Fruit fly (Drosophila melanogaster) whole organism, embryonic: ENCODE measurements around the gene CG31988.

ENCODE experiments used
- CG10209 ChIP-seq: fragments of 200-800 bp; sonication (Bioruptor generic); optimal IDR thresholded peaks from 3 replicates; lab custom pipeline; 2017; ENCODE audit warnings: missing biosample characterization, mild to moderate bottlenecking, missing genetic modification characterization, missing genetic modification reagents
- CG10654 ChIP-seq: fragments of 200-800 bp; sonication (Bioruptor generic); optimal IDR thresholded peaks from 2 replicates; lab custom pipeline; 2016; ENCODE audit warnings: missing biosample characterization, missing genetic modification characterization
- CG13424 ChIP-seq: fragments of 200-800 bp; sonication (Bioruptor generic); optimal IDR thresholded peaks from 2 replicates; lab custom pipeline; 2019; ENCODE audit warnings: missing biosample characterization, mild to moderate bottlenecking, missing genetic modification characterization, moderate library complexity
- CG15479 ChIP-seq: fragments of 200-800 bp; sonication (Bioruptor generic); optimal IDR thresholded peaks from 3 replicates; lab custom pipeline; 2019; ENCODE audit warnings: missing biosample characterization, mild to moderate bottlenecking, missing genetic modification characterization, moderate library complexity
- CG1603 ChIP-seq: fragments of 200-800 bp; sonication (Bioruptor generic); optimal IDR thresholded peaks from 2 replicates; lab custom pipeline; 2019; ENCODE audit warnings: missing biosample characterization, mild to moderate bottlenecking, missing genetic modification characterization, moderate library complexity
- CG17186 ChIP-seq: fragments of 200-800 bp; sonication (Bioruptor generic); optimal IDR thresholded peaks from 3 replicates; lab custom pipeline; 2017; ENCODE audit warnings: missing biosample characterization, missing genetic modification reagents, missing genetic modification characterization
- CG18262 ChIP-seq: fragments of 200-800 bp; optimal IDR thresholded peaks from 3 replicates; lab custom pipeline; 2019; ENCODE audit warnings: missing biosample characterization, mild to moderate bottlenecking, missing genetic modification characterization, moderate library complexity
- CG18599 ChIP-seq: fragments of 200-800 bp; sonication (Bioruptor generic); optimal IDR thresholded peaks from 3 replicates; lab custom pipeline; 2017; ENCODE audit warnings: missing biosample characterization, missing genetic modification characterization, mild to moderate bottlenecking, moderate library complexity, missing genetic modification reagents
- CG2678 ChIP-seq: fragments of 200-800 bp; sonication (Bioruptor generic); optimal IDR thresholded peaks from 3 replicates; lab custom pipeline; 2019; ENCODE audit warnings: missing biosample characterization, mild to moderate bottlenecking, missing genetic modification characterization, moderate library complexity
- CG3281 ChIP-seq: fragments of 200-800 bp; sonication (Bioruptor generic); optimal IDR thresholded peaks from 3 replicates; lab custom pipeline; 2017; ENCODE audit warnings: missing biosample characterization, mild to moderate bottlenecking, missing genetic modification characterization
- CG3726 ChIP-seq: fragments of 200-800 bp; sonication (Bioruptor generic); IDR thresholded peaks from 3 replicates; pipeline ENCODE4, ENCODE4 v1.3.6; 2022; ENCODE audit warnings: missing biosample characterization, missing genetic modification characterization
- CG7372 ChIP-seq: fragments of 200-800 bp; sonication (Bioruptor generic); IDR thresholded peaks from 2 replicates; pipeline ENCODE4 v1.3.6; 2022; ENCODE audit warnings: missing biosample characterization, missing genetic modification characterization
- CG7556 ChIP-seq: fragments of 200-800 bp; sonication (Bioruptor generic); optimal IDR thresholded peaks from 2 replicates; lab custom pipeline; 2017; ENCODE audit warnings: missing biosample characterization, mild to moderate bottlenecking, missing genetic modification characterization
- CG7839 ChIP-seq: fragments of 200-800 bp; sonication (Bioruptor generic); optimal IDR thresholded peaks from 3 replicates; lab custom pipeline; 2018; ENCODE audit warnings: missing biosample characterization, mild to moderate bottlenecking, missing genetic modification characterization, moderate library complexity
- CG8924 ChIP-seq: fragments of 200-800 bp; optimal IDR thresholded peaks from 3 replicates; lab custom pipeline; 2019; ENCODE audit warnings: missing biosample characterization, mild to moderate bottlenecking, missing genetic modification characterization, moderate library complexity
- CG9609 ChIP-seq: fragments of 200-800 bp; sonication (Bioruptor generic); optimal IDR thresholded peaks from 3 replicates; lab custom pipeline; 2016; ENCODE audit warnings: missing biosample characterization, missing genetic modification characterization
- D19A ChIP-seq: fragments of 200-800 bp; optimal IDR thresholded peaks from 3 replicates; lab custom pipeline; 2019; ENCODE audit warnings: missing biosample characterization, mild to moderate bottlenecking, missing genetic modification characterization, moderate library complexity
- Dek ChIP-seq: fragments of 200-800 bp; sonication (Bioruptor generic); optimal IDR thresholded peaks from 3 replicates; lab custom pipeline; 2019; ENCODE audit warnings: missing biosample characterization, mild to moderate bottlenecking, missing genetic modification characterization, moderate library complexity
- Dip3 ChIP-seq: fragments of 200-800 bp; sonication (Bioruptor generic); optimal IDR thresholded peaks from 3 replicates; lab custom pipeline; 2016; ENCODE audit warnings: missing biosample characterization, missing genetic modification characterization
- Dll ChIP-seq: fragments of 200-800 bp; sonication (Bioruptor generic); IDR thresholded peaks from 4 replicates; pipeline ENCODE4 v1.3.6; 2022; ENCODE audit warnings: missing biosample characterization, missing genetic modification characterization; ENCODE audit not compliant: partially characterized antibody
- E2f2 ChIP-seq: fragments of 200-800 bp; sonication (Bioruptor generic); IDR thresholded peaks from 2 replicates; pipeline ENCODE4 v1.3.6; 2022; ENCODE audit warnings: missing biosample characterization, missing genetic modification characterization
- Fer3 ChIP-seq: fragments of 200-800 bp; sonication (Bioruptor generic); optimal IDR thresholded peaks from 2 replicates; lab custom pipeline; 2018; ENCODE audit warnings: missing biosample characterization, mild to moderate bottlenecking, missing genetic modification characterization, moderate library complexity
- HmgD ChIP-seq: fragments of 200-800 bp; sonication (Bioruptor generic); optimal IDR thresholded peaks from 3 replicates; lab custom pipeline; 2016; ENCODE audit warnings: missing biosample characterization, missing genetic modification characterization
- Jarid2 ChIP-seq: fragments of 200-800 bp; sonication (Bioruptor generic); optimal IDR thresholded peaks from 3 replicates; lab custom pipeline; 2017; ENCODE audit warnings: mild to moderate bottlenecking, missing biosample characterization, missing genetic modification reagents, missing genetic modification characterization
- Meics ChIP-seq: fragments of 200-800 bp; sonication (Bioruptor generic); optimal IDR thresholded peaks from 2 replicates; lab custom pipeline; 2017; ENCODE audit warnings: missing biosample characterization, mild to moderate bottlenecking, missing genetic modification characterization
- Pdp1 ChIP-seq, 2 experiments: fragments of 200-800 bp; sonication (Bioruptor generic); optimal IDR thresholded peaks; 3 replicates each; lab custom pipeline; 2016; ENCODE audit warnings: missing biosample characterization in 2 of 2, missing genetic modification characterization in 2 of 2, mild to moderate bottlenecking in 1 of 2, moderate library complexity in 1 of 2
- Trl ChIP-seq, 3 experiments: fragments of >200 bp in 2 of 3; fragments of 200-800 bp in 1 of 3; sonication (Bioruptor generic) in 1 of 3; optimal IDR thresholded peaks; 2 replicates in 1 of 3; 3 replicates in 2 of 3; lab custom pipeline; 2016 to 2017; ENCODE audit warnings: missing biosample characterization in 1 of 3, missing genetic modification characterization in 1 of 3
- Usf ChIP-seq: fragments of 200-800 bp; sonication (Bioruptor generic); optimal IDR thresholded peaks from 2 replicates; lab custom pipeline; 2017; ENCODE audit warnings: missing genotype, missing biosample characterization, missing genetic modification characterization
- Xrp1 ChIP-seq: fragments of 200-800 bp; sonication (Bioruptor generic); IDR thresholded peaks from 2 replicates; pipeline ENCODE4 v1.3.6; 2022; ENCODE audit warnings: missing biosample characterization, missing genetic modification characterization
- caup ChIP-seq: fragments of 200-800 bp; sonication (Bioruptor generic); optimal IDR thresholded peaks from 3 replicates; lab custom pipeline; 2017; ENCODE audit warnings: missing biosample characterization, mild to moderate bottlenecking, missing genetic modification characterization, moderate library complexity; ENCODE audit not compliant: severe bottlenecking
- danr ChIP-seq: fragments of 200-800 bp; sonication (Bioruptor generic); IDR thresholded peaks from 2 replicates; pipeline ENCODE4 v1.3.6; 2022; ENCODE audit warnings: missing biosample characterization, missing genetic modification characterization
- dpn ChIP-seq, 2 experiments: fragments of 200-800 bp; sonication (Bioruptor generic); optimal IDR thresholded peaks; 3 replicates each; lab custom pipeline; 2016; ENCODE audit warnings: missing biosample characterization in 2 of 2, missing genetic modification characterization in 2 of 2
- esg ChIP-seq: fragments of 200-800 bp; sonication (Bioruptor generic); conservative IDR thresholded peaks from 2 replicates; pipeline ENCODE4 v1.3.6; 2022; ENCODE audit warnings: missing biosample characterization, missing genetic modification characterization
- eve ChIP-seq, 2 experiments: fragments of >200 bp; optimal IDR thresholded peaks; 2 replicates each; lab custom pipeline; 2017; ENCODE audit warnings: missing biosample characterization in 2 of 2, missing genetic modification characterization in 2 of 2
- ewg ChIP-seq: fragments of 200-800 bp; sonication (Bioruptor generic); optimal IDR thresholded peaks from 3 replicates; lab custom pipeline; 2017; ENCODE audit warnings: mild to moderate bottlenecking, missing biosample characterization, missing genetic modification reagents, missing genetic modification characterization
- gem ChIP-seq: fragments of 200-800 bp; sonication (Bioruptor generic); optimal IDR thresholded peaks from 2 replicates; lab custom pipeline; 2019; ENCODE audit warnings: missing biosample characterization, mild to moderate bottlenecking, missing genetic modification characterization, moderate library complexity
- grau ChIP-seq: fragments of 200-800 bp; optimal IDR thresholded peaks from 3 replicates; lab custom pipeline; 2019; ENCODE audit warnings: missing biosample characterization, mild to moderate bottlenecking, missing genetic modification characterization, moderate library complexity
- lab ChIP-seq: fragments of 200-800 bp; sonication (Bioruptor generic); optimal IDR thresholded peaks from 3 replicates; lab custom pipeline; 2017; ENCODE audit warnings: missing biosample characterization, missing genetic modification characterization, mild to moderate bottlenecking, moderate library complexity, missing genetic modification reagents
- lilli ChIP-seq: fragments of 200-800 bp; sonication (Bioruptor generic); optimal IDR thresholded peaks from 3 replicates; lab custom pipeline; 2016; ENCODE audit warnings: missing biosample characterization, missing genetic modification characterization
- nerfin-2 ChIP-seq: fragments of 200-800 bp; sonication (Bioruptor generic); IDR thresholded peaks from 2 replicates; pipeline ENCODE4 v1.3.6; 2022; ENCODE audit warnings: missing biosample characterization, missing genetic modification characterization; ENCODE audit not compliant: partially characterized antibody
- odd ChIP-seq: fragments of 200-800 bp; sonication (Bioruptor generic); optimal IDR thresholded peaks from 2 replicates; lab custom pipeline; 2017; ENCODE audit warnings: missing biosample characterization, mild to moderate bottlenecking, missing genetic modification characterization
- phol ChIP-seq: fragments of 200-800 bp; sonication (Bioruptor generic); optimal IDR thresholded peaks from 3 replicates; lab custom pipeline; 2018; ENCODE audit warnings: missing biosample characterization, mild to moderate bottlenecking, missing genetic modification characterization, moderate library complexity
- prd ChIP-seq, 3 experiments: fragments of >200 bp in 2 of 3; fragments of 200-800 bp in 1 of 3; sonication (Bioruptor generic) in 1 of 3; optimal IDR thresholded peaks in 2 of 3; IDR thresholded peaks in 1 of 3; 2 replicates in 2 of 3; 3 replicates in 1 of 3; pipeline versions ENCODE4 v1.3.6 to Lab custom; 2017 to 2022; ENCODE audit warnings: missing biosample characterization in 1 of 3, missing genetic modification characterization in 1 of 3
- row ChIP-seq: fragments of 200-800 bp; sonication (Bioruptor generic); IDR thresholded peaks from 3 replicates; pipeline ENCODE4 v1.3.6; 2022; ENCODE audit warnings: missing biosample characterization, missing genetic modification characterization
- slbo ChIP-seq: fragments of 200-800 bp; sonication (Bioruptor generic); IDR thresholded peaks from 2 replicates; pipeline ENCODE4 v1.3.6; 2022; ENCODE audit warnings: missing biosample characterization, missing genetic modification characterization
- unpg ChIP-seq: fragments of 200-800 bp; sonication (Bioruptor generic); optimal IDR thresholded peaks from 3 replicates; lab custom pipeline; 2018; ENCODE audit warnings: missing biosample characterization, mild to moderate bottlenecking, missing genetic modification characterization, moderate library complexity
- zf30C ChIP-seq: fragments of 200-800 bp; sonication (Bioruptor generic); optimal IDR thresholded peaks from 3 replicates; lab custom pipeline; 2018; ENCODE audit warnings: missing biosample characterization, mild to moderate bottlenecking, missing genetic modification characterization

The CG31988 gene

dm6 chr2L:21196511-21196910 is 6.1 kb downstream of the CG31988 start (continued):
- no peak for TF ChIP-seq prd (optimal IDR thresholded peaks at IDR 0.05; lab: Kevin White, UChicago)
- TF ChIP-seq prd (GFP tag; IDR thresholded peaks at IDR 0.05; lab: Robert Waterston, UW): no peak; the same call in 2 of the 3 replicates
- no peak for TF ChIP-seq Jarid2 (GFP tag; lab: Kevin White, UChicago)
- TF ChIP-seq dpn (GFP tag; optimal IDR thresholded peaks at IDR 0.05; lab: Kevin White, UChicago): peak in 1 of 2 experiments; percentile 2
- peak; percentile 11 for TF ChIP-seq CG7556
- no peak for TF ChIP-seq danr
- TF ChIP-seq Usf (GFP tag; lab: Kevin White, UChicago): peak; percentile 10
- TF ChIP-seq CG8924 (tag; lab: Kevin White, UChicago): peak; percentile 6
- no peak for TF ChIP-seq caup
- peak; percentile 1 for TF ChIP-seq unpg (GFP tag; lab: Kevin White, UChicago)
- TF ChIP-seq D19A (tag; lab: Kevin White, UChicago): peak; percentile 9
- TF ChIP-seq lilli: peak; percentile 1
- peak in 1 of 2 experiments; percentile 7 for TF ChIP-seq Pdp1 (GFP tag; optimal IDR thresholded peaks at IDR 0.05; lab: Kevin White, UChicago)
- TF ChIP-seq gem (tag; lab: Kevin White, UChicago): peak; percentile 48
- TF ChIP-seq phol: peak; percentile 22
- TF ChIP-seq CG2678 (tag; lab: Kevin White, UChicago): peak; percentile 56
- TF ChIP-seq eve (GFP tag; optimal IDR thresholded peaks at IDR 0.05; lab: Kevin White, UChicago): peak in 1 of 2 experiments; percentile 52
- peak; percentile 35 for TF ChIP-seq grau (tag; lab: Kevin White, UChicago)
- 0 out of 2 replicates have a peak, but pooled peaks have one; percentile 9 for TF ChIP-seq E2f2 (GFP tag; lab: Robert Waterston, UW)
- peak; percentile 26 for TF ChIP-seq CG18262 (tag; lab: Kevin White, UChicago)
- peak; percentile 13 for TF ChIP-seq CG1603 (tag; lab: Kevin White, UChicago)
- peak; percentile 4 for TF ChIP-seq CG9609 (GFP tag; lab: Kevin White, UChicago)
- peak; percentile 46 for TF ChIP-seq CG10209 (GFP tag; lab: Kevin White, UChicago)
- TF ChIP-seq Xrp1: no peak
- peak; percentile 10 for TF ChIP-seq lab
- TF ChIP-seq zf30C: peak; percentile 30
- peak; percentile 45 for TF ChIP-seq CG18599 (GFP tag; lab: Kevin White, UChicago)
- no peak for TF ChIP-seq HmgD (GFP tag; lab: Kevin White, UChicago)
- no peak for TF ChIP-seq odd (GFP tag; lab: Kevin White, UChicago)
- peak; percentile 20 for TF ChIP-seq Fer3 (tag; lab: Kevin White, UChicago)
- TF ChIP-seq row (GFP tag; lab: Robert Waterston, UW): peak; percentile 60
- TF ChIP-seq CG13424: peak; percentile 15
- TF ChIP-seq, all 482 proteins: peak for 60

- TF ChIP-seq CG2678 (tag; lab: Kevin White, UChicago): peak; percentile 49
- no peak for TF ChIP-seq nerfin-2 (GFP tag; lab: Robert Waterston, UW)
- TF ChIP-seq Fer3 (tag; lab: Kevin White, UChicago): peak; percentile 40
- no peak for TF ChIP-seq CG15479 (GFP tag; lab: Kevin White, UChicago)
- TF ChIP-seq Dip3 (GFP tag; lab: Kevin White, UChicago): no peak
- peak; percentile 16 for TF ChIP-seq CG7839 (tag; lab: Kevin White, UChicago)
- peak; percentile 31 for TF ChIP-seq CG3281 (GFP tag; lab: Kevin White, UChicago)
- 0 out of 2 replicates have a peak, but pooled peaks have one; percentile 18 for TF ChIP-seq CG7372 (GFP tag; lab: Robert Waterston, UW)
- no peak for TF ChIP-seq Dek (tag; lab: Kevin White, UChicago)
- no peak for TF ChIP-seq esg (GFP tag; lab: Robert Waterston, UW)
- no peak for TF ChIP-seq phol
- TF ChIP-seq grau (tag; lab: Kevin White, UChicago): peak; percentile 31
- TF ChIP-seq gem (tag; lab: Kevin White, UChicago): peak; percentile 29
- peak; percentile 43; the same call in 1 of the 2 replicates for TF ChIP-seq slbo
- peak; percentile 36 for TF ChIP-seq Meics (GFP tag; lab: Kevin White, UChicago)
- TF ChIP-seq D19A (tag; lab: Kevin White, UChicago): peak; percentile 55
- TF ChIP-seq CG3726: no peak
- TF ChIP-seq CG10654: no peak
- TF ChIP-seq dpn (GFP tag; optimal IDR thresholded peaks at IDR 0.05; lab: Kevin White, UChicago): no peak
- TF ChIP-seq ewg (GFP tag; lab: Kevin White, UChicago): no peak
- no peak for TF ChIP-seq Trl (optimal IDR thresholded peaks at IDR 0.05; lab: Kevin White, UChicago)
- no peak for TF ChIP-seq Trl (GFP tag; optimal IDR thresholded peaks at IDR 0.05; lab: Kevin White, UChicago)
- no peak for TF ChIP-seq Dll
- TF ChIP-seq CG17186 (GFP tag; lab: Kevin White, UChicago): no peak
Observed at dm6 chr2L:21195331-21195730, 7.3 kb downstream of the CG31988 start.
